Worm (Caenorhabditis elegans): ENCODE results near the gene F32D8.7.

- TF ChIP-seq nhr-11 (tag; optimal IDR thresholded peaks at IDR 0.05) (no peak), egl-27 (tag; optimal IDR thresholded peaks at IDR 0.05) (no peak), lsy-2 (tag; optimal IDR thresholded peaks at IDR 0.05) (no peak), dpl-1 (GFP tag; optimal IDR thresholded peaks at IDR 0.05) (no peak), ceh-82 (tag; optimal IDR thresholded peaks at IDR 0.05) (no peak), elt-2 (tag; optimal IDR thresholded peaks at IDR 0.05) (no peak), mdl-1 (tag; optimal IDR thresholded peaks at IDR 0.05) (peak in 1 of 2 experiments; percentile 56), nhr-12 (tag; optimal IDR thresholded peaks at IDR 0.05) (no peak), nhr-76 (tag; optimal IDR thresholded peaks at IDR 0.05) (no peak), unc-62 (GFP tag; optimal IDR thresholded peaks at IDR 0.05) (no peak), ces-1 (GFP tag; optimal IDR thresholded peaks at IDR 0.05) (no peak)
Measured at ce11 chrV:10873190-10873589, 25.0 kb upstream of the F32D8.7 start.
